Fruit fly (Drosophila melanogaster): ENCODE results near the gene CG14958.

The CG14958 gene

dm6 chr3L:3192912-3193311, 3.1 kb downstream of the CG14958 start, which contains the start of gene Hsp83:
Gene Hsp83, plus strand, starts transcription at chr3L:3192969.
- TF ChIP-seq CG7045 (GFP tag; optimal IDR thresholded peaks at IDR 0.05) (peak; percentile 99), cic (GFP tag; optimal IDR thresholded peaks at IDR 0.05) (peak; percentile 99), Crg-1 (GFP tag; optimal IDR thresholded peaks at IDR 0.05) (peak; percentile 99), CG7101 (tag; optimal IDR thresholded peaks at IDR 0.05) (peak; percentile 99), bab1 (GFP tag; optimal IDR thresholded peaks at IDR 0.05) (peak; percentile 98), Mnt (GFP tag; optimal IDR thresholded peaks at IDR 0.05) (peak; percentile 98), tj (GFP tag; optimal IDR thresholded peaks at IDR 0.05) (peak; percentile 87), CG12768 (GFP tag; optimal IDR thresholded peaks at IDR 0.05) (peak; percentile 99), CG5204 (GFP tag; optimal IDR thresholded peaks at IDR 0.05) (peak; percentile 96), pad (GFP tag; optimal IDR thresholded peaks at IDR 0.05) (peak; percentile 91), cnc (optimal IDR thresholded peaks at IDR 0.05) (no peak), Hr96 (GFP tag; optimal IDR thresholded peaks at IDR 0.05) (peak; percentile 97), toe (GFP tag; optimal IDR thresholded peaks at IDR 0.05) (peak; percentile 86), Clk (GFP tag; optimal IDR thresholded peaks at IDR 0.05) (peak; percentile 92), kay (GFP tag; ENCODE audit: borderline replicate concordance) (peak; percentile 98), CG11617 (GFP tag; optimal IDR thresholded peaks at IDR 0.05) (peak; percentile 99), ovo (GFP tag; optimal IDR thresholded peaks at IDR 0.05) (peak; percentile 96), CG14711 (tag; optimal IDR thresholded peaks at IDR 0.05) (peak; percentile 86), CG33017 (tag; optimal IDR thresholded peaks at IDR 0.05) (peak; percentile 99), CG1620 (GFP tag; optimal IDR thresholded peaks at IDR 0.05) (peak; percentile 91)

dm6 chr3L:3194059-3194458, 4.3 kb downstream of the CG14958 start:
- TF ChIP-seq Crg-1 (GFP tag; optimal IDR thresholded peaks at IDR 0.05) (peak; percentile 40), cnc (optimal IDR thresholded peaks at IDR 0.05) (no peak), toe (GFP tag; optimal IDR thresholded peaks at IDR 0.05) (no peak), cic (GFP tag; optimal IDR thresholded peaks at IDR 0.05) (peak; percentile 48), CG12768 (GFP tag; optimal IDR thresholded peaks at IDR 0.05) (peak; percentile 87), CG7045 (GFP tag; optimal IDR thresholded peaks at IDR 0.05) (peak; percentile 88), CG7101 (tag; optimal IDR thresholded peaks at IDR 0.05) (peak; percentile 94), ovo (GFP tag; optimal IDR thresholded peaks at IDR 0.05) (no peak), tj (GFP tag; optimal IDR thresholded peaks at IDR 0.05) (peak; percentile 58), Hr96 (GFP tag; optimal IDR thresholded peaks at IDR 0.05) (peak; percentile 35), Mnt (GFP tag; optimal IDR thresholded peaks at IDR 0.05) (peak; percentile 77), CG11617 (GFP tag; optimal IDR thresholded peaks at IDR 0.05) (peak; percentile 86), CG1620 (GFP tag; optimal IDR thresholded peaks at IDR 0.05) (peak; percentile 59), CG14711 (tag; optimal IDR thresholded peaks at IDR 0.05) (peak; percentile 94), CG5204 (GFP tag; optimal IDR thresholded peaks at IDR 0.05) (peak; percentile 46), CG33017 (tag; optimal IDR thresholded peaks at IDR 0.05) (peak; percentile 95), pad (GFP tag; optimal IDR thresholded peaks at IDR 0.05) (peak; percentile 70), Clk (GFP tag; optimal IDR thresholded peaks at IDR 0.05) (peak; percentile 41), bab1 (GFP tag; optimal IDR thresholded peaks at IDR 0.05) (peak; percentile 87), kay (GFP tag; ENCODE audit: borderline replicate concordance) (no peak)

dm6 chr3L:3197464-3197863, 7.7 kb downstream of the CG14958 start, which contains the start of gene CG14966:
Gene CG14966, minus strand, starts transcription at chr3L:3197631.
- TF ChIP-seq Crg-1 (GFP tag; optimal IDR thresholded peaks at IDR 0.05) = no peak
- TF ChIP-seq toe (GFP tag; optimal IDR thresholded peaks at IDR 0.05) = peak; percentile 23
- no peak for TF ChIP-seq Hr96 (GFP tag; optimal IDR thresholded peaks at IDR 0.05)
- peak; percentile 32 for TF ChIP-seq tj (GFP tag; optimal IDR thresholded peaks at IDR 0.05)
- TF ChIP-seq Clk (GFP tag; optimal IDR thresholded peaks at IDR 0.05) = no peak
- TF ChIP-seq cnc (optimal IDR thresholded peaks at IDR 0.05) = no peak
- TF ChIP-seq CG7045 (GFP tag; optimal IDR thresholded peaks at IDR 0.05) = peak; percentile 5
- TF ChIP-seq cic (GFP tag; optimal IDR thresholded peaks at IDR 0.05) = peak; percentile 2
- peak; percentile 32 for TF ChIP-seq CG1620 (GFP tag; optimal IDR thresholded peaks at IDR 0.05)
- no peak for TF ChIP-seq kay (GFP tag; ENCODE audit: borderline replicate concordance)
- no peak for TF ChIP-seq CG5204 (GFP tag; optimal IDR thresholded peaks at IDR 0.05)
- TF ChIP-seq CG14711 (tag; optimal IDR thresholded peaks at IDR 0.05) = no peak
- TF ChIP-seq Mnt (GFP tag; optimal IDR thresholded peaks at IDR 0.05) = peak; percentile 57
- TF ChIP-seq pad (GFP tag; optimal IDR thresholded peaks at IDR 0.05) = no peak
- peak; percentile 50 for TF ChIP-seq CG7101 (tag; optimal IDR thresholded peaks at IDR 0.05)
- no peak for TF ChIP-seq CG12768 (GFP tag; optimal IDR thresholded peaks at IDR 0.05)
- peak; percentile 6 for TF ChIP-seq CG33017 (tag; optimal IDR thresholded peaks at IDR 0.05)
- TF ChIP-seq bab1 (GFP tag; optimal IDR thresholded peaks at IDR 0.05) = peak; percentile 80
- TF ChIP-seq ovo (GFP tag; optimal IDR thresholded peaks at IDR 0.05) = peak; percentile 54
- peak; percentile 40 for TF ChIP-seq CG11617 (GFP tag; optimal IDR thresholded peaks at IDR 0.05)

- peak; percentile 74 for TF ChIP-seq Crg-1 (GFP tag; optimal IDR thresholded peaks at IDR 0.05)
- peak; percentile 78 for TF ChIP-seq CG12768 (GFP tag; optimal IDR thresholded peaks at IDR 0.05)
- peak; percentile 91 for TF ChIP-seq ovo (GFP tag; optimal IDR thresholded peaks at IDR 0.05)
- TF ChIP-seq Mnt (GFP tag; optimal IDR thresholded peaks at IDR 0.05) = peak; percentile 90
- TF ChIP-seq CG33017 (tag; optimal IDR thresholded peaks at IDR 0.05) = peak; percentile 62
- no peak for TF ChIP-seq cnc (optimal IDR thresholded peaks at IDR 0.05)
- peak; percentile 71 for TF ChIP-seq pad (GFP tag; optimal IDR thresholded peaks at IDR 0.05)
- TF ChIP-seq kay (GFP tag; ENCODE audit: borderline replicate concordance) = no peak
- TF ChIP-seq CG7101 (tag; optimal IDR thresholded peaks at IDR 0.05) = peak; percentile 88
- peak; percentile 93 for TF ChIP-seq toe (GFP tag; optimal IDR thresholded peaks at IDR 0.05)
- peak; percentile 91 for TF ChIP-seq bab1 (GFP tag; optimal IDR thresholded peaks at IDR 0.05)
- peak; percentile 58 for TF ChIP-seq cic (GFP tag; optimal IDR thresholded peaks at IDR 0.05)
- TF ChIP-seq CG11617 (GFP tag; optimal IDR thresholded peaks at IDR 0.05) = peak; percentile 87
- TF ChIP-seq CG14711 (tag; optimal IDR thresholded peaks at IDR 0.05) = peak; percentile 81
- TF ChIP-seq CG5204 (GFP tag; optimal IDR thresholded peaks at IDR 0.05) = peak; percentile 82
- peak; percentile 87 for TF ChIP-seq Hr96 (GFP tag; optimal IDR thresholded peaks at IDR 0.05)
- TF ChIP-seq tj (GFP tag; optimal IDR thresholded peaks at IDR 0.05) = peak; percentile 65
- TF ChIP-seq CG1620 (GFP tag; optimal IDR thresholded peaks at IDR 0.05) = peak; percentile 82
- TF ChIP-seq CG7045 (GFP tag; optimal IDR thresholded peaks at IDR 0.05) = peak; percentile 82
- peak; percentile 49 for TF ChIP-seq Clk (GFP tag; optimal IDR thresholded peaks at IDR 0.05)
These were observed 8.9 kb downstream of the CG14958 start, which contains the start of the genes CG32276 and gry for dm6 chr3L:3198447-3199402. Gene CG32276, minus strand, starts transcription at chr3L:3199047. Gene gry, plus strand, starts transcription at chr3L:3199090.

All from whole organism, adult.